Worm (Caenorhabditis elegans) whole organism, L4 larva: ENCODE data around the gene srh-38.

Experiments
- D1046.2 ChIP-seq: fragments of 200-800 bp; sonication (Bioruptor generic); IDR thresholded peaks from 2 replicates; pipeline ENCODE4 v1.3.6; 2022; ENCODE audit warnings: missing genetic modification characterization, missing compliant biosample characterization
- F10B5.3 ChIP-seq: sonication (generic microtip); optimal IDR thresholded peaks from 2 replicates; lab custom pipeline; 2016; ENCODE audit warnings: mild to moderate bottlenecking, missing genetic modification characterization, missing compliant biosample characterization
- F37D6.2 ChIP-seq: sonication (generic microtip); optimal IDR thresholded peaks from 2 replicates; lab custom pipeline; 2016; ENCODE audit warnings: mild to moderate bottlenecking, missing genetic modification characterization, missing compliant biosample characterization
- F49E8.2 ChIP-seq: sonication (generic microtip); optimal IDR thresholded peaks from 2 replicates; lab custom pipeline; 2016; ENCODE audit warnings: missing compliant biosample characterization, mild to moderate bottlenecking, missing genetic modification characterization, borderline replicate concordance
- R02D3.7 ChIP-seq: fragments of 150-350 bp; sonication (generic microtip); optimal IDR thresholded peaks from 3 replicates; lab custom pipeline; 2014; ENCODE audit warnings: missing biosample characterization, missing genetic modification characterization
- T26A8.4 ChIP-seq: fragments of 200-800 bp; sonication (Bioruptor generic); IDR thresholded peaks from 2 replicates; pipeline ENCODE4 v1.3.6; 2022; ENCODE audit warnings: missing genetic modification characterization, missing compliant biosample characterization
- Y105C5A.15 ChIP-seq: fragments of 200-800 bp; sonication (Bioruptor generic); IDR thresholded peaks from 2 replicates; pipeline ENCODE4 v1.3.6; 2022; ENCODE audit warnings: missing genetic modification characterization, missing compliant biosample characterization
- Y5F2A.4 ChIP-seq: fragments of 200-800 bp; sonication (Bioruptor generic); optimal IDR thresholded peaks from 2 replicates; lab custom pipeline; 2018; ENCODE audit warnings: mild to moderate bottlenecking, missing genetic modification characterization, missing compliant biosample characterization
- aha-1 ChIP-seq: fragments of 150-350 bp; peaks from one replicate; lab custom pipeline; 2014; ENCODE audit warnings: missing biosample characterization, missing genetic modification characterization
- aly-2 ChIP-seq: sonication (generic microtip); optimal IDR thresholded peaks from 2 replicates; lab custom pipeline; 2018; ENCODE audit warnings: missing biosample characterization, missing genetic modification characterization
- arid-1 ChIP-seq: fragments of 200-800 bp; sonication (Bioruptor generic); conservative IDR thresholded peaks from 2 replicates; pipeline ENCODE4 v1.3.6; 2022; ENCODE audit warnings: missing genetic modification reagents, missing genetic modification characterization, missing compliant biosample characterization
- ceh-20 ChIP-seq: fragments of 200-800 bp; sonication (Bioruptor generic); IDR thresholded peaks from 2 replicates; pipeline ENCODE4 v1.3.6; 2022; ENCODE audit warnings: missing genetic modification reagents, missing genetic modification characterization, missing compliant biosample characterization
- ceh-28 ChIP-seq: fragments of 150-350 bp; optimal IDR thresholded peaks from 2 replicates; lab custom pipeline; 2014; ENCODE audit warnings: missing biosample characterization, missing genetic modification reagents, missing genetic modification characterization
- ceh-44 ChIP-seq: fragments of 200-800 bp; sonication (Bioruptor generic); IDR thresholded peaks from 2 replicates; pipeline ENCODE4 v1.3.6; 2022; ENCODE audit warnings: missing genetic modification reagents, missing genetic modification characterization, missing compliant biosample characterization
- ceh-62 ChIP-seq: sonication (generic microtip); optimal IDR thresholded peaks from 2 replicates; lab custom pipeline; 2017; ENCODE audit warnings: missing biosample characterization, missing genetic modification characterization
- cey-2 ChIP-seq: sonication (generic microtip); optimal IDR thresholded peaks from 3 replicates; lab custom pipeline; 2017; ENCODE audit warnings: missing genetic modification characterization, mild to moderate bottlenecking, missing compliant biosample characterization, antibody characterized with exemption, borderline replicate concordance; ENCODE audit not compliant: insufficient read depth
- daf-19 ChIP-seq: fragments of 200-800 bp; sonication (Bioruptor generic); conservative IDR thresholded peaks from 2 replicates; pipeline ENCODE4 v1.3.6; 2022; ENCODE audit warnings: missing genetic modification characterization, missing compliant biosample characterization
- daf-8 ChIP-seq: fragments of 200-800 bp; sonication (Bioruptor generic); IDR thresholded peaks from 2 replicates; pipeline ENCODE4 v1.3.6; 2022; ENCODE audit warnings: missing genetic modification characterization, missing compliant biosample characterization
- duxl-1 ChIP-seq: sonication (generic microtip); optimal IDR thresholded peaks from 2 replicates; lab custom pipeline; 2016; ENCODE audit warnings: mild to moderate bottlenecking, missing genetic modification characterization, moderate library complexity, missing compliant biosample characterization; ENCODE audit not compliant: poor library complexity
- fkh-10 ChIP-seq: fragments of 150-350 bp; optimal IDR thresholded peaks from 2 replicates; lab custom pipeline; 2014; ENCODE audit warnings: missing biosample characterization, missing genetic modification reagents, missing genetic modification characterization
- fos-1 ChIP-seq: fragments of 150-350 bp; optimal IDR thresholded peaks from 2 replicates; lab custom pipeline; 2014; ENCODE audit warnings: missing biosample characterization, missing genetic modification characterization
- lim-7 ChIP-seq: fragments of 200-800 bp; sonication (Bioruptor generic); IDR thresholded peaks from 2 replicates; pipeline ENCODE4 v1.3.6; 2022; ENCODE audit warnings: missing genetic modification characterization, missing compliant biosample characterization
- lin-15B ChIP-seq: fragments of 150-350 bp; sonication (generic microtip); optimal IDR thresholded peaks from 3 replicates; lab custom pipeline; 2014; ENCODE audit warnings: missing biosample characterization, missing genetic modification characterization
- lin-29 ChIP-seq: fragments of 200-800 bp; sonication (Bioruptor generic); IDR thresholded peaks from 2 replicates; pipeline ENCODE4 v1.3.6; 2022; ENCODE audit warnings: missing genetic modification reagents, missing genetic modification characterization, missing compliant biosample characterization
- lir-3 ChIP-seq: sonication (generic microtip); optimal IDR thresholded peaks from 2 replicates; lab custom pipeline; 2016; ENCODE audit warnings: mild to moderate bottlenecking, missing genetic modification characterization, missing compliant biosample characterization
- mdl-1 ChIP-seq, 2 experiments: fragments of 150-350 bp in 1 of 2; sonication (generic microtip) in 1 of 2; optimal IDR thresholded peaks; 2 replicates each; lab custom pipeline; 2014 to 2017; ENCODE audit warnings: missing biosample characterization in 2 of 2, missing genetic modification characterization in 2 of 2
- mes-2 ChIP-seq: sonication (generic microtip); optimal IDR thresholded peaks from 2 replicates; lab custom pipeline; 2016; ENCODE audit warnings: missing genotype, mild to moderate bottlenecking, missing genetic modification characterization, missing compliant biosample characterization; ENCODE audit not compliant: poor library complexity, severe bottlenecking
- nhr-10 ChIP-seq: fragments of 150-350 bp; optimal IDR thresholded peaks from 2 replicates; lab custom pipeline; 2014; ENCODE audit warnings: missing biosample characterization, missing genetic modification characterization
- nhr-11 ChIP-seq: fragments of 150-350 bp; optimal IDR thresholded peaks from 2 replicates; lab custom pipeline; 2014; ENCODE audit warnings: missing biosample characterization, missing genetic modification characterization
- nhr-25 ChIP-seq: sonication (generic microtip); optimal IDR thresholded peaks from 2 replicates; lab custom pipeline; 2017; ENCODE audit warnings: missing genetic modification characterization, mild to moderate bottlenecking, missing compliant biosample characterization, antibody characterized with exemption, moderate library complexity, borderline replicate concordance; ENCODE audit not compliant: insufficient read depth
- nhr-28 ChIP-seq: fragments of 150-350 bp; optimal IDR thresholded peaks from 2 replicates; lab custom pipeline; 2014; ENCODE audit warnings: missing biosample characterization, missing genetic modification characterization
- nhr-48 ChIP-seq: sonication (generic microtip); optimal IDR thresholded peaks from 2 replicates; lab custom pipeline; 2016; ENCODE audit warnings: mild to moderate bottlenecking, missing genetic modification characterization, missing compliant biosample characterization
- nhr-6 ChIP-seq: fragments of 150-350 bp; optimal IDR thresholded peaks from 2 replicates; lab custom pipeline; 2014; ENCODE audit warnings: missing biosample characterization, missing genetic modification characterization
- php-3 ChIP-seq: fragments of 200-800 bp; sonication (Bioruptor generic); IDR thresholded peaks from 2 replicates; pipeline ENCODE4 v1.3.6; 2022; ENCODE audit warnings: missing genetic modification reagents, missing genetic modification characterization, missing compliant biosample characterization
- pqm-1 ChIP-seq: sonication (generic microtip); optimal IDR thresholded peaks from 2 replicates; lab custom pipeline; 2017; ENCODE audit warnings: missing biosample characterization, missing genetic modification characterization
- rbr-2 ChIP-seq: sonication (generic microtip); optimal IDR thresholded peaks from 2 replicates; lab custom pipeline; 2016; ENCODE audit warnings: missing genotype, missing genetic modification characterization, missing compliant biosample characterization
- spr-1 ChIP-seq: sonication (generic microtip); optimal IDR thresholded peaks from 2 replicates; lab custom pipeline; 2016; ENCODE audit warnings: mild to moderate bottlenecking, missing genetic modification characterization, missing compliant biosample characterization
- spr-3 ChIP-seq: fragments of 200-800 bp; sonication (Bioruptor generic); optimal IDR thresholded peaks from 2 replicates; lab custom pipeline; 2018; ENCODE audit warnings: mild to moderate bottlenecking, missing genetic modification characterization, missing compliant biosample characterization
- unc-130 ChIP-seq: sonication (generic microtip); optimal IDR thresholded peaks from 2 replicates; lab custom pipeline; 2016; ENCODE audit warnings: missing genetic modification reagents, missing genetic modification characterization, missing compliant biosample characterization
- unc-62 ChIP-seq, 3 experiments: fragments of 150-350 bp in 1 of 3; sonication (generic microtip); optimal IDR thresholded peaks in 2 of 3; peaks in 1 of 3; 1 replicate in 1 of 3; 2 replicates in 2 of 3; lab custom pipeline; 2014 to 2017; ENCODE audit warnings: missing biosample characterization in 3 of 3, missing genetic modification characterization in 3 of 3, missing genetic modification reagents in 3 of 3, missing genotype in 1 of 3
- zag-1 ChIP-seq: fragments of 150-350 bp; optimal IDR thresholded peaks from 2 replicates; lab custom pipeline; 2014; ENCODE audit warnings: missing biosample characterization, missing genetic modification characterization
- zfp-2 ChIP-seq: sonication (generic microtip); optimal IDR thresholded peaks from 2 replicates; lab custom pipeline; 2016; ENCODE audit warnings: mild to moderate bottlenecking, missing genetic modification characterization, missing compliant biosample characterization
- ztf-7 ChIP-seq: fragments of 150-350 bp; optimal IDR thresholded peaks from 2 replicates; lab custom pipeline; 2014; ENCODE audit warnings: missing biosample characterization, missing genetic modification characterization

Gene srh-38

ce11 chrV:2892976-2893375, 29.5 kb downstream of the srh-38 start, which contains the start of gene srh-127:
Gene srh-127 (plus strand): TSS chrV:2893276.
- TF ChIP-seq spr-3 = no peak
- TF ChIP-seq ceh-62 (tag; lab: Kevin White, UChicago) = no peak
- TF ChIP-seq daf-19 (GFP tag; lab: Robert Waterston, UW) = no peak
- TF ChIP-seq Y105C5A.15 (GFP tag; lab: Robert Waterston, UW) = no peak
- TF ChIP-seq Y5F2A.4 (GFP tag; lab: Kevin White, UChicago) = no peak
- TF ChIP-seq F49E8.2 (tag; lab: Kevin White, UChicago) = no peak
- no peak for TF ChIP-seq nhr-48
- TF ChIP-seq duxl-1 = no peak
- TF ChIP-seq T26A8.4 (GFP tag; lab: Robert Waterston, UW) = no peak
- TF ChIP-seq R02D3.7 (tag; lab: Kevin White, UChicago) = no peak
- TF ChIP-seq lim-7 = no peak

- TF ChIP-seq nhr-10 (tag; lab: Kevin White, UChicago) = no peak
- TF ChIP-seq unc-62 (GFP tag; optimal IDR thresholded peaks at IDR 0.05 in 1 of 2; lab: Kevin White, UChicago) = no peak
- TF ChIP-seq unc-62 (tag; optimal IDR thresholded peaks at IDR 0.05; lab: Kevin White, UChicago) = no peak
- peak; percentile 23 for TF ChIP-seq nhr-28
- no peak for TF ChIP-seq nhr-11
- TF ChIP-seq F49E8.2 (tag; lab: Kevin White, UChicago) = no peak
- no peak for TF ChIP-seq cey-2 (tag; lab: Kevin White, UChicago)
These were observed 30.6 kb downstream of the srh-38 start, which contains the start of gene F37B4.15 for ce11 chrV:2891927-2892326. Gene F37B4.15 (plus strand): TSS chrV:2892227.

ce11 chrV:2888681-2889080, 33.8 kb downstream of the srh-38 start, which contains the start of gene srw-4:
Gene srw-4 (minus strand): TSS chrV:2888781.
- TF ChIP-seq php-3 (GFP tag; lab: Robert Waterston, UW) (no peak), nhr-28 (no peak), fos-1 (tag; lab: Kevin White, UChicago) (no peak), mes-2 (no peak), zfp-2 (tag; lab: Kevin White, UChicago) (no peak), ztf-7 (no peak), nhr-25 (no peak)

- TF ChIP-seq aha-1 (tag; lab: Kevin White, UChicago) = peak; percentile 93
- TF ChIP-seq D1046.2 (GFP tag; lab: Robert Waterston, UW) = no peak
These were observed 34.2 kb downstream of the srh-38 start for ce11 chrV:2888265-2888664.

ce11 chrV:2884411-2884810, 38.1 kb downstream of the srh-38 start, which contains the start of gene sre-24:
Gene sre-24 (plus strand): TSS chrV:2884711.
- TF ChIP-seq duxl-1 (no peak), F37D6.2 (no peak), pqm-1 (tag; lab: Kevin White, UChicago) (no peak), ceh-20 (GFP tag; lab: Robert Waterston, UW) (no peak), rbr-2 (tag; lab: Kevin White, UChicago) (no peak), nhr-25 (no peak), nhr-6 (tag; lab: Kevin White, UChicago) (no peak), mdl-1 (tag; optimal IDR thresholded peaks at IDR 0.05; lab: Kevin White, UChicago) (no peak), spr-1 (tag; lab: Kevin White, UChicago) (no peak)

ce11 chrV:2883097-2883496, 39.4 kb downstream of the srh-38 start:
- TF ChIP-seq arid-1 (GFP tag; lab: Robert Waterston, UW) (no peak), ceh-44 (GFP tag; lab: Robert Waterston, UW) (no peak), zag-1 (no peak), spr-1 (tag; lab: Kevin White, UChicago) (no peak), lin-15B (tag; lab: Kevin White, UChicago) (no peak), lir-3 (tag; lab: Kevin White, UChicago) (no peak), lin-29 (GFP tag; lab: Robert Waterston, UW) (no peak), aly-2 (tag; lab: Kevin White, UChicago) (no peak), ceh-28 (tag; lab: Kevin White, UChicago) (no peak), daf-8 (GFP tag; lab: Robert Waterston, UW) (no peak), F10B5.3 (tag; lab: Kevin White, UChicago) (no peak), nhr-11 (no peak), D1046.2 (GFP tag; lab: Robert Waterston, UW) (no peak), fkh-10 (GFP tag; lab: Kevin White, UChicago) (no peak), unc-130 (no peak)
